Worm (Caenorhabditis elegans): ENCODE results near the gene C18B10.6.

DNA sequence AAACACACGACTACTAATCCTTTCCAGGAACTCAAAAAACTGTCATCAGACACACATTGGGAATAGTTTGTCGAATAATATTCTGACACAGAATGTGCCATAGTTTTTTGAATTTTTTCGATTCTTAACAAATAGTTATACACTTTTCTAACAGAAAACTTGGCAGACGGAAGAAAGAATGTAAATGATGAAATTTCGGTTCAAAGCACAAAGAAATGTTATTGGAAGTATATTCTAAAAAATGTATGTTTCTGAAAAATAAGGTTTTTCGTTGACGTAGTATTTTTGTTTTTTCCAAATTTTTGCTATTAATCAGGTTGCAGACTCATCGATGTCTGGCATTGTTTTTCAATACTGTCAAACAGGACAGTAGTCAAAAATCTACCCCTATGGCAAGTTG lies 20.0 kb downstream of the C18B10.6 start, which contains the start of gene srh-92:
- TF ChIP-seq med-1 (GFP tag; optimal IDR thresholded peaks at IDR 0.05; ENCODE audit: insufficient read depth) = no peak
- TF ChIP-seq ref-1 (GFP tag; conservative IDR thresholded peaks at IDR 0.05) = no peak
- TF ChIP-seq flt-1 (GFP tag; IDR thresholded peaks at IDR 0.05) = no peak
- no peak for TF ChIP-seq ztf-29 (GFP tag; IDR thresholded peaks at IDR 0.05)

Data from whole organism, midembryonic.